Fruit fly (Drosophila melanogaster): ENCODE results near the gene CG5989.

The CG5989 gene

dm6 chr3L:8553125-8553524 lies 50.8 kb downstream of the CG5989 start (continued):
- TF ChIP-seq unc-4 (GFP tag; IDR thresholded peaks at IDR 0.05; ENCODE audit: partially characterized antibody) (no peak), CG13424 (tag; optimal IDR thresholded peaks at IDR 0.05) (no peak), CG43689 (GFP tag; IDR thresholded peaks at IDR 0.05) (no peak), ewg (GFP tag; optimal IDR thresholded peaks at IDR 0.05) (no peak), CG9817 (tag; optimal IDR thresholded peaks at IDR 0.05) (no peak), Camta (GFP tag; optimal IDR thresholded peaks at IDR 0.05) (no peak), CG14860 (GFP tag; IDR thresholded peaks at IDR 0.05; ENCODE audit: partially characterized antibody) (no peak), CG10147 (GFP tag; optimal IDR thresholded peaks at IDR 0.05) (no peak), eve (GFP tag; optimal IDR thresholded peaks at IDR 0.05) (no peak), Gsc (GFP tag; IDR thresholded peaks at IDR 0.05) (no peak), ranshi (GFP tag; IDR thresholded peaks at IDR 0.05) (no peak), her (GFP tag; optimal IDR thresholded peaks at IDR 0.05) (peak; percentile 13), CG4282 (GFP tag; optimal IDR thresholded peaks at IDR 0.05) (no peak), CG8290 (GFP tag; optimal IDR thresholded peaks at IDR 0.05) (no peak), CG8290 (tag; optimal IDR thresholded peaks at IDR 0.05) (peak in 1 of 2 experiments; percentile 42), CG15479 (GFP tag; optimal IDR thresholded peaks at IDR 0.05) (no peak), vnd (GFP tag; IDR thresholded peaks at IDR 0.05; ENCODE audit: partially characterized antibody) (no peak), Elba2 (GFP tag; optimal IDR thresholded peaks at IDR 0.05) (no peak), CG5245 (GFP tag; optimal IDR thresholded peaks at IDR 0.05) (no peak), Dp (GFP tag; optimal IDR thresholded peaks at IDR 0.05) (no peak), run (tag; optimal IDR thresholded peaks at IDR 0.05) (no peak), fd3F (GFP tag; optimal IDR thresholded peaks at IDR 0.05) (no peak), CG17612 (GFP tag; IDR thresholded peaks at IDR 0.05) (no peak), kni (GFP tag; optimal IDR thresholded peaks at IDR 0.05) (no peak), Hsf (GFP tag; optimal IDR thresholded peaks at IDR 0.05) (no peak), CG17359 (tag; optimal IDR thresholded peaks at IDR 0.05) (no peak), oc (tag; optimal IDR thresholded peaks at IDR 0.05) (no peak), CG6175 (GFP tag; IDR thresholded peaks at IDR 0.05) (peak; percentile 92), CG12236 (GFP tag; optimal IDR thresholded peaks at IDR 0.05) (no peak), pita (GFP tag; optimal IDR thresholded peaks at IDR 0.05) (no peak), Kr (GFP tag; optimal IDR thresholded peaks at IDR 0.05) (no peak), CG7928 (GFP tag; optimal IDR thresholded peaks at IDR 0.05) (no peak), CG7372 (GFP tag; IDR thresholded peaks at IDR 0.05) (no peak), CG3163 (GFP tag; optimal IDR thresholded peaks at IDR 0.05) (no peak), Dref (GFP tag; IDR thresholded peaks at IDR 0.05) (no peak), gcm2 (GFP tag; optimal IDR thresholded peaks at IDR 0.05) (no peak), ems (GFP tag; optimal IDR thresholded peaks at IDR 0.05) (no peak), Deaf1 (tag; optimal IDR thresholded peaks at IDR 0.05) (no peak), zen (tag; optimal IDR thresholded peaks at IDR 0.05) (no peak), CG10366 (GFP tag; IDR thresholded peaks at IDR 0.05) (no peak), otp (GFP tag; IDR thresholded peaks at IDR 0.05) (no peak), CG11456 (GFP tag; IDR thresholded peaks at IDR 0.05) (no peak), zf30C (GFP tag; optimal IDR thresholded peaks at IDR 0.05) (no peak), Gug (GFP tag; IDR thresholded peaks at IDR 0.05) (peak; percentile 42; the same call in 2 of the 4 replicates), tup (GFP tag; optimal IDR thresholded peaks at IDR 0.05) (no peak), ac (GFP tag; optimal IDR thresholded peaks at IDR 0.05) (no peak), ttk (GFP tag; IDR thresholded peaks at IDR 0.05) (no peak), az2 (GFP tag; optimal IDR thresholded peaks at IDR 0.05) (no peak), CG3281 (GFP tag; optimal IDR thresholded peaks at IDR 0.05) (no peak), CG10321 (GFP tag; IDR thresholded peaks at IDR 0.05) (no peak), Scr (GFP tag; IDR thresholded peaks at IDR 0.05; ENCODE audit: partially characterized antibody) (no peak), CG6791 (GFP tag; IDR thresholded peaks at IDR 0.05; ENCODE audit: partially characterized antibody) (no peak)
